Worm (Caenorhabditis elegans) whole organism, L1 larva: Measurements from ENCODE around the gene nas-11.

Source experiments
- C04F5.9 ChIP-seq: sonication (generic microtip); optimal IDR thresholded peaks from 2 replicates; lab custom pipeline; 2016; ENCODE audit warnings: missing genetic modification characterization, missing compliant biosample characterization
- C16A3.4 ChIP-seq: fragments of 150-350 bp; optimal IDR thresholded peaks from 2 replicates; lab custom pipeline; 2014; ENCODE audit warnings: missing biosample characterization, missing genetic modification characterization
- C34B4.2 ChIP-seq: sonication (generic microtip); optimal IDR thresholded peaks from 2 replicates; lab custom pipeline; 2017; ENCODE audit warnings: mild to moderate bottlenecking, missing genetic modification characterization, missing compliant biosample characterization
- F16B12.6 ChIP-seq: fragments of 150-350 bp; optimal IDR thresholded peaks from 2 replicates; lab custom pipeline; 2014; ENCODE audit warnings: missing biosample characterization, missing genetic modification characterization
- alr-1 ChIP-seq: fragments of 200-800 bp; sonication (Bioruptor generic); optimal IDR thresholded peaks from 2 replicates; lab custom pipeline; 2018; ENCODE audit warnings: borderline replicate concordance, mild to moderate bottlenecking, missing genetic modification characterization, missing compliant biosample characterization
- aly-2 ChIP-seq: fragments of 150-350 bp; optimal IDR thresholded peaks from 2 replicates; lab custom pipeline; 2014; ENCODE audit warnings: missing biosample characterization, missing genetic modification characterization
- ama-1 ChIP-seq: fragments of 150-350 bp; optimal IDR thresholded peaks from 2 replicates; lab custom pipeline; 2014
- ceh-63 ChIP-seq: fragments of 200-800 bp; sonication (Bioruptor generic); optimal IDR thresholded peaks from 2 replicates; lab custom pipeline; 2018; ENCODE audit warnings: mild to moderate bottlenecking, missing genetic modification characterization, missing compliant biosample characterization
- ceh-8 ChIP-seq: fragments of 200-800 bp; sonication (Bioruptor generic); optimal IDR thresholded peaks from 2 replicates; lab custom pipeline; 2018; ENCODE audit warnings: mild to moderate bottlenecking, missing genetic modification characterization, moderate library complexity, missing compliant biosample characterization
- ceh-82 ChIP-seq, 3 experiments: fragments of 150-350 bp in 1 of 3; sonication (generic microtip) in 2 of 3; optimal IDR thresholded peaks; 2 replicates each; lab custom pipeline; 2014 to 2017; ENCODE audit warnings: missing biosample characterization in 3 of 3, missing genetic modification characterization in 3 of 3
- ceh-88 ChIP-seq: fragments of 200-800 bp; sonication (Bioruptor generic); IDR thresholded peaks from 2 replicates; pipeline ENCODE4 v1.3.6; 2022; ENCODE audit warnings: missing genetic modification characterization, missing compliant biosample characterization
- ces-1 ChIP-seq: fragments of 150-350 bp; optimal IDR thresholded peaks from 2 replicates; lab custom pipeline; 2014; ENCODE audit warnings: missing biosample characterization, missing genetic modification reagents, missing genetic modification characterization
- dpl-1 ChIP-seq, 3 experiments: fragments of 150-350 bp in 2 of 3; sonication (generic microtip) in 1 of 3; optimal IDR thresholded peaks; 2 replicates each; lab custom pipeline; 2014 to 2017; ENCODE audit warnings: missing biosample characterization in 3 of 3, missing genetic modification characterization in 3 of 3, missing genetic modification reagents in 3 of 3
- efl-3 ChIP-seq: fragments of 200-800 bp; sonication (Bioruptor generic); optimal IDR thresholded peaks from 2 replicates; lab custom pipeline; 2018; ENCODE audit warnings: mild to moderate bottlenecking, missing genetic modification characterization, missing compliant biosample characterization
- egl-13 ChIP-seq: sonication (generic microtip); optimal IDR thresholded peaks from 2 replicates; lab custom pipeline; 2016; ENCODE audit warnings: missing genotype, missing genetic modification reagents, missing genetic modification characterization, missing compliant biosample characterization
- egl-27 ChIP-seq, 2 experiments: fragments of 150-350 bp in 1 of 2; sonication (generic microtip); optimal IDR thresholded peaks; 3 replicates each; lab custom pipeline; 2017 to 2018; ENCODE audit warnings: missing biosample characterization in 2 of 2, missing genetic modification characterization in 2 of 2, missing genetic modification reagents in 2 of 2
- elt-2 ChIP-seq: sonication (generic microtip); optimal IDR thresholded peaks from 2 replicates; lab custom pipeline; 2016; ENCODE audit warnings: missing genetic modification characterization, mild to moderate bottlenecking, inconsistent platforms, missing compliant biosample characterization, missing genetic modification reagents
- elt-3 ChIP-seq, 6 experiments: fragments of 150-350 bp in 1 of 6; sonication (generic microtip); optimal IDR thresholded peaks; 2 replicates each; lab custom pipeline; 2017 to 2018; ENCODE audit warnings: missing biosample characterization in 6 of 6, missing genetic modification characterization in 6 of 6, inconsistent platforms in 1 of 6
- fkh-4 ChIP-seq: sonication (generic microtip); optimal IDR thresholded peaks from 2 replicates; lab custom pipeline; 2016; ENCODE audit warnings: missing compliant biosample characterization, missing genetic modification characterization, borderline replicate concordance
- fkh-8 ChIP-seq: sonication (generic microtip); optimal IDR thresholded peaks from 2 replicates; lab custom pipeline; 2016; ENCODE audit warnings: mild to moderate bottlenecking, missing genetic modification characterization, missing compliant biosample characterization
- fos-1 ChIP-seq: fragments of 150-350 bp; optimal IDR thresholded peaks from 2 replicates; lab custom pipeline; 2014; ENCODE audit warnings: missing biosample characterization, missing genetic modification characterization
- grh-1 ChIP-seq: fragments of 200-800 bp; sonication (Bioruptor generic); IDR thresholded peaks from 2 replicates; pipeline ENCODE4 v1.3.6; 2022; ENCODE audit warnings: missing genetic modification reagents, missing genetic modification characterization, missing compliant biosample characterization
- hlh-4 ChIP-seq: sonication (generic microtip); optimal IDR thresholded peaks from 2 replicates; lab custom pipeline; 2016; ENCODE audit warnings: mild to moderate bottlenecking, missing genetic modification characterization, missing compliant biosample characterization
- irx-1 ChIP-seq: sonication (generic microtip); optimal IDR thresholded peaks from 2 replicates; lab custom pipeline; 2016; ENCODE audit warnings: missing genetic modification characterization, missing compliant biosample characterization
- lin-13 ChIP-seq: fragments of 150-350 bp; optimal IDR thresholded peaks from 2 replicates; lab custom pipeline; 2014; ENCODE audit warnings: missing biosample characterization, missing genetic modification reagents, missing genetic modification characterization
- lin-35 ChIP-seq, 2 experiments: fragments of 150-350 bp; optimal IDR thresholded peaks; 2 replicates each; lab custom pipeline; 2014; ENCODE audit warnings: missing biosample characterization in 2 of 2, missing genetic modification characterization in 2 of 2, missing genetic modification reagents in 2 of 2
- lin-39 ChIP-seq: fragments of 150-350 bp; optimal IDR thresholded peaks from 2 replicates; lab custom pipeline; 2014; ENCODE audit warnings: missing biosample characterization, missing genetic modification reagents, missing genetic modification characterization
- lsy-2 ChIP-seq, 2 experiments: fragments of 150-350 bp; optimal IDR thresholded peaks; 2 replicates each; lab custom pipeline; 2014; ENCODE audit warnings: missing biosample characterization in 2 of 2, missing genetic modification characterization in 2 of 2
- mab-9 ChIP-seq: fragments of 200-800 bp; sonication (Bioruptor generic); IDR thresholded peaks from 2 replicates; pipeline ENCODE4 v1.3.6; 2022; ENCODE audit warnings: missing genetic modification reagents, missing genetic modification characterization, missing compliant biosample characterization
- mef-2 ChIP-seq: fragments of 150-350 bp; optimal IDR thresholded peaks from 2 replicates; lab custom pipeline; 2014; ENCODE audit warnings: missing biosample characterization, missing genetic modification characterization
- mep-1 ChIP-seq: fragments of 150-350 bp; optimal IDR thresholded peaks from 2 replicates; lab custom pipeline; 2014; ENCODE audit warnings: missing biosample characterization, missing genetic modification characterization
- nhr-20 ChIP-seq: sonication (generic microtip); optimal IDR thresholded peaks from 2 replicates; lab custom pipeline; 2016; ENCODE audit warnings: mild to moderate bottlenecking, missing genetic modification characterization, missing compliant biosample characterization
- nhr-237 ChIP-seq: fragments of 150-350 bp; optimal IDR thresholded peaks from 2 replicates; lab custom pipeline; 2014; ENCODE audit warnings: missing biosample characterization, missing genetic modification characterization
- nhr-47 ChIP-seq: sonication (generic microtip); optimal IDR thresholded peaks from 2 replicates; lab custom pipeline; 2016; ENCODE audit warnings: mild to moderate bottlenecking, missing genetic modification characterization, moderate library complexity, missing compliant biosample characterization
- nhr-71 ChIP-seq: sonication (generic microtip); optimal IDR thresholded peaks from 2 replicates; lab custom pipeline; 2016; ENCODE audit warnings: mild to moderate bottlenecking, missing genetic modification characterization, moderate library complexity, missing compliant biosample characterization
- nhr-76 ChIP-seq: sonication (generic microtip); optimal IDR thresholded peaks from 2 replicates; lab custom pipeline; 2017; ENCODE audit warnings: missing biosample characterization, missing genetic modification characterization
- pqm-1 ChIP-seq: sonication (generic microtip); optimal IDR thresholded peaks from 3 replicates; lab custom pipeline; 2017; ENCODE audit warnings: missing biosample characterization, missing genetic modification characterization
- snpc-4 ChIP-seq: fragments of 150-350 bp; optimal IDR thresholded peaks from 2 replicates; lab custom pipeline; 2014; ENCODE audit warnings: missing biosample characterization, missing genetic modification characterization
- snu-23 ChIP-seq: sonication (generic microtip); optimal IDR thresholded peaks from 2 replicates; lab custom pipeline; 2016; ENCODE audit warnings: missing genetic modification characterization, missing compliant biosample characterization
- sox-4 ChIP-seq: sonication (generic microtip); optimal IDR thresholded peaks from 2 replicates; lab custom pipeline; 2016; ENCODE audit warnings: missing genetic modification characterization, missing compliant biosample characterization
- swsn-7 ChIP-seq: sonication (generic microtip); optimal IDR thresholded peaks from 2 replicates; lab custom pipeline; 2016; ENCODE audit warnings: missing genetic modification characterization, missing compliant biosample characterization
- tbx-2 ChIP-seq: sonication (generic microtip); optimal IDR thresholded peaks from 2 replicates; lab custom pipeline; 2016; ENCODE audit warnings: missing genetic modification characterization, missing compliant biosample characterization
- tlp-1 ChIP-seq: fragments of 150-350 bp; optimal IDR thresholded peaks from 2 replicates; lab custom pipeline; 2014; ENCODE audit warnings: missing biosample characterization, missing genetic modification characterization
- unc-130 ChIP-seq: fragments of 150-350 bp; optimal IDR thresholded peaks from 2 replicates; lab custom pipeline; 2017; ENCODE audit warnings: missing biosample characterization, missing genetic modification characterization, inconsistent platforms
- unc-30 ChIP-seq: sonication (generic microtip); optimal IDR thresholded peaks from 2 replicates; lab custom pipeline; 2017; ENCODE audit warnings: missing biosample characterization, missing genetic modification characterization
- unc-62 ChIP-seq: fragments of 150-350 bp; optimal IDR thresholded peaks from 2 replicates; lab custom pipeline; 2014; ENCODE audit warnings: missing biosample characterization, missing genetic modification reagents, missing genetic modification characterization
- unc-86 ChIP-seq: sonication (generic microtip); optimal IDR thresholded peaks from 2 replicates; lab custom pipeline; 2016; ENCODE audit warnings: missing genetic modification characterization, missing compliant biosample characterization
- vab-15 ChIP-seq: sonication (generic microtip); optimal IDR thresholded peaks from 2 replicates; lab custom pipeline; 2017; ENCODE audit warnings: missing genotype, mild to moderate bottlenecking, missing genetic modification characterization, missing compliant biosample characterization
- xbp-1 ChIP-seq: sonication (generic microtip); optimal IDR thresholded peaks from 2 replicates; lab custom pipeline; 2016; ENCODE audit warnings: missing genetic modification characterization, missing compliant biosample characterization
- zag-1 ChIP-seq: fragments of 150-350 bp; optimal IDR thresholded peaks from 2 replicates; lab custom pipeline; 2014; ENCODE audit warnings: missing biosample characterization, missing genetic modification characterization
- zip-4 ChIP-seq: fragments of 200-800 bp; sonication (Bioruptor generic); optimal IDR thresholded peaks from 2 replicates; lab custom pipeline; 2018; ENCODE audit warnings: mild to moderate bottlenecking, missing genetic modification characterization, moderate library complexity, missing compliant biosample characterization
- ztf-11 ChIP-seq, 2 experiments: sonication (generic microtip); optimal IDR thresholded peaks; 2 replicates each; lab custom pipeline; 2016 to 2017; ENCODE audit warnings: missing genetic modification characterization in 2 of 2, missing biosample characterization in 1 of 2, missing compliant biosample characterization in 1 of 2

Gene nas-11

ce11 chrX:6742011-6742683 is 28.8 kb downstream of the nas-11 start, which contains the start of gene mdl-1 (continued):
- TF ChIP-seq fkh-4 (tag; lab: Kevin White, UChicago) (no peak), zip-4 (GFP tag; lab: Kevin White, UChicago) (peak; percentile 49), efl-3 (GFP tag; lab: Kevin White, UChicago) (peak; percentile 43), pqm-1 (tag; lab: Kevin White, UChicago) (peak; percentile 51), mef-2 (tag; lab: Kevin White, UChicago) (peak; percentile 65), elt-3 (tag; optimal IDR thresholded peaks at IDR 0.05; lab: Kevin White, UChicago) (peak in 4 of 6 experiments; percentile 5 to 85 (median 56)), C04F5.9 (no peak), lin-35 (GFP tag; optimal IDR thresholded peaks at IDR 0.05; lab: Kevin White, UChicago) (peak; percentile 72 to 75), lsy-2 (tag; optimal IDR thresholded peaks at IDR 0.05; lab: Kevin White, UChicago) (peak; percentile 77 to 87), lin-13 (GFP tag; lab: Kevin White, UChicago) (peak; percentile 73), mep-1 (tag; lab: Kevin White, UChicago) (peak; percentile 71), ceh-8 (GFP tag; lab: Kevin White, UChicago) (peak; percentile 78), unc-86 (peak; percentile 77), snpc-4 (tag; lab: Kevin White, UChicago) (peak; percentile 57), ceh-82 (tag; optimal IDR thresholded peaks at IDR 0.05; lab: Kevin White, UChicago) (peak; percentile 75 to 93 (median 78)), grh-1 (GFP tag; lab: Robert Waterston, UW) (peak; percentile 84), dpl-1 (GFP tag; optimal IDR thresholded peaks at IDR 0.05; lab: Kevin White, UChicago) (peak; percentile 12 to 35 (median 32)), lin-39 (peak; percentile 56), ces-1 (GFP tag; lab: Kevin White, UChicago) (no peak), ceh-63 (GFP tag; lab: Kevin White, UChicago) (no peak), mab-9 (GFP tag; lab: Robert Waterston, UW) (peak; percentile 81; the same call in 1 of the 2 replicates), ceh-88 (GFP tag; lab: Robert Waterston, UW) (peak; percentile 55; the same call in 1 of the 2 replicates), nhr-47 (tag; lab: Kevin White, UChicago) (peak; percentile 86), fos-1 (peak; percentile 73), snu-23 (GFP tag; lab: Kevin White, UChicago) (peak; percentile 77), elt-2 (peak; percentile 24), ama-1 (lab: Kevin White, UChicago) (peak; percentile 94), C16A3.4 (tag; lab: Kevin White, UChicago) (peak; percentile 64), hlh-4 (tag; lab: Kevin White, UChicago) (no peak), C34B4.2 (tag; lab: Kevin White, UChicago) (no peak), unc-62 (GFP tag; lab: Kevin White, UChicago) (no peak), ztf-11 (tag; optimal IDR thresholded peaks at IDR 0.05; lab: Kevin White, UChicago) (peak in 1 of 2 experiments; percentile 33), fkh-8 (peak; percentile 89), tlp-1 (tag; lab: Kevin White, UChicago) (no peak), egl-27 (tag; optimal IDR thresholded peaks at IDR 0.05; lab: Kevin White, UChicago) (peak; percentile 89 to 91), nhr-76 (tag; lab: Kevin White, UChicago) (no peak), irx-1 (tag; lab: Kevin White, UChicago) (peak; percentile 68), alr-1 (tag; lab: Kevin White, UChicago) (no peak), nhr-71 (tag; lab: Kevin White, UChicago) (peak; percentile 95), zag-1 (tag; lab: Kevin White, UChicago) (no peak), egl-13 (tag; lab: Kevin White, UChicago) (peak; percentile 67), nhr-20 (tag; lab: Kevin White, UChicago) (peak; percentile 89), unc-30 (tag; lab: Kevin White, UChicago) (no peak), xbp-1 (tag; lab: Kevin White, UChicago) (peak; percentile 70), F16B12.6 (tag; lab: Kevin White, UChicago) (no peak), sox-4 (tag; lab: Kevin White, UChicago) (peak; percentile 45), aly-2 (tag; lab: Kevin White, UChicago) (no peak), unc-130 (tag; lab: Kevin White, UChicago) (peak; percentile 76), swsn-7 (peak; percentile 76), vab-15 (peak; percentile 42), nhr-237 (tag; lab: Kevin White, UChicago) (no peak), tbx-2 (peak; percentile 84)
